Fruit fly (Drosophila melanogaster): Measurements from ENCODE around the gene CG9459.
A peak's percentile ranks its signal among the peaks of the same experiment; 100 is the strongest.

Gene CG9459

DNA sequence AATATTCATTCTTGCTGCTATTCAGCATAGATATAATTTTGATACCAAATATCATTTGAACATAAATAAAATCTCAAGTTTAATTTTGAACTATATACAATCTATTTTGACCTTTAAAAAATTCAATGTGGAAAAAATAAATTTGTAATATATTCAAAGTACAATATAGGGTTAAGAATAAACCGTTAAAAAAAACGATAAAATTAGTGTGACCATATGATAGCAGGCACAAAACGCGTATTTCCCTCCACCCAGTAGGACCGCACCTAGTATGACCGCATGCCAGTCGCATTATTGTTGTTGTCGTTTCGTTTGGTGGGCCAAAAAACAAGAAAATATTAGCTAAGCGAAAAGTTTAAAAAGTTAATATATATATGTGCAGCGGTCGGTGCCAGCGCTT is 25.2 kb downstream of the CG9459 start, which contains the start of gene CG8516 (continued):
- no peak for TF ChIP-seq CG8478 (optimal IDR thresholded peaks at IDR 0.05)
- TF ChIP-seq lilli (GFP tag; optimal IDR thresholded peaks at IDR 0.05), result peak; percentile 19
- no peak for TF ChIP-seq Atf6 (GFP tag; IDR thresholded peaks at IDR 0.05)
- TF ChIP-seq kay (GFP tag; optimal IDR thresholded peaks at IDR 0.05), result no peak
- TF ChIP-seq Bgb (GFP tag; IDR thresholded peaks at IDR 0.05; ENCODE audit: partially characterized antibody), result no peak
- TF ChIP-seq aop (GFP tag; IDR thresholded peaks at IDR 0.05), result no peak
- TF ChIP-seq Stat92E (GFP tag; optimal IDR thresholded peaks at IDR 0.05), result no peak
- no peak for TF ChIP-seq fru (optimal IDR thresholded peaks at IDR 0.05)
- no peak for TF ChIP-seq CG43689 (GFP tag; IDR thresholded peaks at IDR 0.05)
- TF ChIP-seq CG8281 (tag; optimal IDR thresholded peaks at IDR 0.05), result no peak
- TF ChIP-seq CrebB (tag; optimal IDR thresholded peaks at IDR 0.05), result no peak
- no peak for TF ChIP-seq ERR (GFP tag; optimal IDR thresholded peaks at IDR 0.05)
- no peak for TF ChIP-seq Opbp (GFP tag; IDR thresholded peaks at IDR 0.05; ENCODE audit: partially characterized antibody)
- TF ChIP-seq CG2875 (GFP tag; optimal IDR thresholded peaks at IDR 0.05), result no peak
- no peak for TF ChIP-seq ATbp (GFP tag; optimal IDR thresholded peaks at IDR 0.05)
- TF ChIP-seq CG8765 (GFP tag; IDR thresholded peaks at IDR 0.05), result no peak
- TF ChIP-seq HLH4C (GFP tag; IDR thresholded peaks at IDR 0.05; ENCODE audit: partially characterized antibody), result no peak
- no peak for TF ChIP-seq toy (GFP tag; IDR thresholded peaks at IDR 0.05)
- no peak for TF ChIP-seq CG3065 (GFP tag; optimal IDR thresholded peaks at IDR 0.05)
- TF ChIP-seq ftz-f1 (GFP tag; optimal IDR thresholded peaks at IDR 0.05), result no peak
- no peak for TF ChIP-seq CG17359 (tag; optimal IDR thresholded peaks at IDR 0.05)
- TF ChIP-seq CG12219 (GFP tag; optimal IDR thresholded peaks at IDR 0.05), result no peak
- no peak for TF ChIP-seq Dll (GFP tag; IDR thresholded peaks at IDR 0.05; ENCODE audit: partially characterized antibody)
- no peak for TF ChIP-seq exex (tag; optimal IDR thresholded peaks at IDR 0.05)
- TF ChIP-seq CG10543 (GFP tag; optimal IDR thresholded peaks at IDR 0.05), result no peak
- TF ChIP-seq CG1647 (GFP tag; optimal IDR thresholded peaks at IDR 0.05), result no peak
- no peak for TF ChIP-seq CG11504 (tag; optimal IDR thresholded peaks at IDR 0.05)
- no peak for TF ChIP-seq sc (optimal IDR thresholded peaks at IDR 0.05)
- TF ChIP-seq sc (GFP tag; optimal IDR thresholded peaks at IDR 0.05), result no peak
- no peak for TF ChIP-seq ttk (GFP tag; IDR thresholded peaks at IDR 0.05)
- no peak for TF ChIP-seq CG32767 (GFP tag; IDR thresholded peaks at IDR 0.05)
- TF ChIP-seq zf30C (GFP tag; optimal IDR thresholded peaks at IDR 0.05), result no peak
- no peak for TF ChIP-seq nom (GFP tag; optimal IDR thresholded peaks at IDR 0.05)
- TF ChIP-seq gem (tag; optimal IDR thresholded peaks at IDR 0.05), result no peak
- TF ChIP-seq CG1832 (GFP tag; optimal IDR thresholded peaks at IDR 0.05), result no peak
- TF ChIP-seq tap (tag; optimal IDR thresholded peaks at IDR 0.05), result no peak
- TF ChIP-seq CG16813 (GFP tag; IDR thresholded peaks at IDR 0.05; ENCODE audit: partially characterized antibody), result no peak
- no peak for TF ChIP-seq CG30020 (tag; optimal IDR thresholded peaks at IDR 0.05)
- no peak for TF ChIP-seq twi (tag; optimal IDR thresholded peaks at IDR 0.05)
- no peak for TF ChIP-seq CG33213 (GFP tag; optimal IDR thresholded peaks at IDR 0.05)
- TF ChIP-seq CG18011 (GFP tag; optimal IDR thresholded peaks at IDR 0.05), result no peak
- no peak for TF ChIP-seq cad (GFP tag; optimal IDR thresholded peaks at IDR 0.05)
- TF ChIP-seq CG12391 (tag; optimal IDR thresholded peaks at IDR 0.05), result peak; percentile 33
- TF ChIP-seq H2.0 (GFP tag; IDR thresholded peaks at IDR 0.05), result no peak
- no peak for TF ChIP-seq CG9215 (GFP tag; IDR thresholded peaks at IDR 0.05)
- peak; percentile 0 for TF ChIP-seq CG17912 (GFP tag; optimal IDR thresholded peaks at IDR 0.05)
- TF ChIP-seq tgo (GFP tag; IDR thresholded peaks at IDR 0.05), result no peak
- TF ChIP-seq kni (GFP tag; optimal IDR thresholded peaks at IDR 0.05), result no peak
- TF ChIP-seq CG10959 (GFP tag; IDR thresholded peaks at IDR 0.05), result no peak
- no peak for TF ChIP-seq D (optimal IDR thresholded peaks at IDR 0.05)
- TF ChIP-seq D (GFP tag; optimal IDR thresholded peaks at IDR 0.05), result no peak
- peak; percentile 41 for TF ChIP-seq BEAF-32 (GFP tag; optimal IDR thresholded peaks at IDR 0.05)

Measured in whole organism, embryonic.